Fruit fly (Drosophila melanogaster): ENCODE results near the gene Pburs.
A peak's percentile ranks its signal among the peaks of the same experiment; 100 is the strongest.

The Pburs gene

dm6 chr2L:14457414-14457813 is 40.3 kb upstream of the Pburs start (continued):
- TF ChIP-seq CG10462 (GFP tag; optimal IDR thresholded peaks at IDR 0.05) = no peak
- no peak for TF ChIP-seq Poxn (GFP tag; IDR thresholded peaks at IDR 0.05)
- peak; percentile 41; the same call in 1 of the 3 replicates for TF ChIP-seq ci (GFP tag; IDR thresholded peaks at IDR 0.05)
- TF ChIP-seq PHDP (tag; optimal IDR thresholded peaks at IDR 0.05) = peak; percentile 28
- TF ChIP-seq CG11456 (GFP tag; IDR thresholded peaks at IDR 0.05) = no peak
- no peak for TF ChIP-seq CG32532 (GFP tag; IDR thresholded peaks at IDR 0.05)
- TF ChIP-seq crc (GFP tag; optimal IDR thresholded peaks at IDR 0.05) = no peak
- TF ChIP-seq CG12391 (tag; optimal IDR thresholded peaks at IDR 0.05) = peak; percentile 47
- TF ChIP-seq CG15514 (GFP tag; optimal IDR thresholded peaks at IDR 0.05) = no peak
- peak in 1 of 2 experiments; percentile 19 for TF ChIP-seq eve (GFP tag; optimal IDR thresholded peaks at IDR 0.05)
- TF ChIP-seq seq (GFP tag; IDR thresholded peaks at IDR 0.05) = peak; percentile 49; the same call in 1 of the 2 replicates
- peak; percentile 56 for TF ChIP-seq tap (tag; optimal IDR thresholded peaks at IDR 0.05)
- peak; percentile 48 for TF ChIP-seq CG2712 (tag; optimal IDR thresholded peaks at IDR 0.05)
- no peak for TF ChIP-seq CG1792 (GFP tag; optimal IDR thresholded peaks at IDR 0.05)
- peak; percentile 27; the same call in 1 of the 3 replicates for TF ChIP-seq CG2889 (GFP tag; IDR thresholded peaks at IDR 0.05)
- TF ChIP-seq row (GFP tag; IDR thresholded peaks at IDR 0.05) = peak; percentile 72
- peak; percentile 33 for TF ChIP-seq CG17359 (tag; optimal IDR thresholded peaks at IDR 0.05)
- TF ChIP-seq grau (tag; optimal IDR thresholded peaks at IDR 0.05) = peak; percentile 33
- peak; percentile 36; the same call in 1 of the 2 replicates for TF ChIP-seq CG6689 (GFP tag; IDR thresholded peaks at IDR 0.05)
- peak; percentile 51 for TF ChIP-seq CG13424 (tag; optimal IDR thresholded peaks at IDR 0.05)
- no peak for TF ChIP-seq CG8089 (GFP tag; optimal IDR thresholded peaks at IDR 0.05)
- peak; percentile 7 for TF ChIP-seq Fer1 (GFP tag; optimal IDR thresholded peaks at IDR 0.05)
- no peak for TF ChIP-seq corto (GFP tag; optimal IDR thresholded peaks at IDR 0.05)
- TF ChIP-seq CG18476 (GFP tag; optimal IDR thresholded peaks at IDR 0.05) = no peak
- TF ChIP-seq ato (GFP tag; IDR thresholded peaks at IDR 0.05; ENCODE audit: partially characterized antibody) = no peak
- peak; percentile 61 for TF ChIP-seq Ets65A (GFP tag)
- TF ChIP-seq usp (GFP tag; optimal IDR thresholded peaks at IDR 0.05) = no peak
- peak; percentile 28; the same call in 1 of the 2 replicates for TF ChIP-seq Atf6 (GFP tag; IDR thresholded peaks at IDR 0.05)
- no peak for TF ChIP-seq CG3838 (GFP tag; optimal IDR thresholded peaks at IDR 0.05)
- TF ChIP-seq Hmr (GFP tag; optimal IDR thresholded peaks at IDR 0.05) = no peak
- no peak for TF ChIP-seq CG2875 (GFP tag; optimal IDR thresholded peaks at IDR 0.05)
- peak; percentile 72 for TF ChIP-seq dysf (GFP tag; IDR thresholded peaks at IDR 0.05)
- TF ChIP-seq bowl (GFP tag; IDR thresholded peaks at IDR 0.05) = no peak
- no peak for TF ChIP-seq CG2116 (GFP tag; optimal IDR thresholded peaks at IDR 0.05)
- TF ChIP-seq CG11560 (tag; IDR thresholded peaks at IDR 0.05) = no peak
- peak; percentile 43 for TF ChIP-seq nmo (GFP tag; optimal IDR thresholded peaks at IDR 0.05)
- TF ChIP-seq tgo (GFP tag; IDR thresholded peaks at IDR 0.05) = peak; percentile 44; the same call in 2 of the 3 replicates
- no peak for TF ChIP-seq CG8478 (optimal IDR thresholded peaks at IDR 0.05)
- no peak for TF ChIP-seq CG5245 (GFP tag; optimal IDR thresholded peaks at IDR 0.05)
- TF ChIP-seq CG13775 (GFP tag; optimal IDR thresholded peaks at IDR 0.05) = no peak
- no peak for TF ChIP-seq crp (GFP tag; optimal IDR thresholded peaks at IDR 0.05)
- TF ChIP-seq ttk (GFP tag; IDR thresholded peaks at IDR 0.05) = peak; percentile 43; the same call in 1 of the 2 replicates
- TF ChIP-seq sc (optimal IDR thresholded peaks at IDR 0.05) = no peak
- peak; percentile 24 for TF ChIP-seq sc (GFP tag; optimal IDR thresholded peaks at IDR 0.05)
- peak in 1 of 2 experiments; percentile 28 for TF ChIP-seq dpn (GFP tag; optimal IDR thresholded peaks at IDR 0.05)
- TF ChIP-seq sens-2 (GFP tag; IDR thresholded peaks at IDR 0.05) = no peak
- TF ChIP-seq sens (GFP tag) = peak; percentile 74
- peak; percentile 6 for TF ChIP-seq ind (GFP tag; optimal IDR thresholded peaks at IDR 0.05)
- TF ChIP-seq CG31441 (GFP tag; IDR thresholded peaks at IDR 0.05) = peak; percentile 42; the same call in 1 of the 2 replicates
- TF ChIP-seq CG10147 (GFP tag; optimal IDR thresholded peaks at IDR 0.05) = peak; percentile 14
- TF ChIP-seq Meics (GFP tag; optimal IDR thresholded peaks at IDR 0.05) = peak; percentile 21
- no peak for TF ChIP-seq CG6254 (GFP tag; optimal IDR thresholded peaks at IDR 0.05)
